Worm (Caenorhabditis elegans) whole organism, L2 larva: ENCODE results near the gene elof-1.

Source experiments
- C34F6.9 ChIP-seq: fragments of 150-350 bp; optimal IDR thresholded peaks from 2 replicates; lab custom pipeline; 2014; ENCODE audit warnings: missing biosample characterization, missing genetic modification characterization
- F13H6.1 ChIP-seq: sonication (generic microtip); optimal IDR thresholded peaks from 2 replicates; lab custom pipeline; 2016; ENCODE audit warnings: missing genetic modification characterization, missing compliant biosample characterization
- R02D3.7 ChIP-seq: fragments of 150-350 bp; optimal IDR thresholded peaks from 2 replicates; lab custom pipeline; 2014; ENCODE audit warnings: missing biosample characterization, missing genetic modification characterization
- alr-1 ChIP-seq: fragments of 150-350 bp; optimal IDR thresholded peaks from 2 replicates; lab custom pipeline; 2014; ENCODE audit warnings: missing biosample characterization, missing genetic modification characterization
- aly-2 ChIP-seq: fragments of 150-350 bp; optimal IDR thresholded peaks from 2 replicates; lab custom pipeline; 2014; ENCODE audit warnings: missing biosample characterization, missing genetic modification characterization
- ama-1 ChIP-seq: fragments of 150-350 bp; optimal IDR thresholded peaks from 2 replicates; lab custom pipeline; 2018; ENCODE audit warnings: inconsistent platforms
- ceh-16 ChIP-seq: fragments of 150-350 bp; optimal IDR thresholded peaks from 2 replicates; lab custom pipeline; 2014; ENCODE audit warnings: missing biosample characterization, missing genetic modification characterization
- ceh-82 ChIP-seq: fragments of 150-350 bp; optimal IDR thresholded peaks from 2 replicates; lab custom pipeline; 2014; ENCODE audit warnings: missing biosample characterization, missing genetic modification characterization
- crh-2 ChIP-seq: sonication (generic microtip); optimal IDR thresholded peaks from 2 replicates; lab custom pipeline; 2017; ENCODE audit warnings: missing biosample characterization, missing genetic modification characterization
- dmd-4 ChIP-seq: sonication (generic microtip); optimal IDR thresholded peaks from 2 replicates; lab custom pipeline; 2017; ENCODE audit warnings: missing biosample characterization, missing genetic modification characterization
- egl-27 ChIP-seq: sonication (generic microtip); optimal IDR thresholded peaks from 3 replicates; lab custom pipeline; 2017; ENCODE audit warnings: missing biosample characterization, missing genetic modification reagents, missing genetic modification characterization
- elt-1 ChIP-seq: fragments of 150-350 bp; optimal IDR thresholded peaks from 2 replicates; lab custom pipeline; 2014; ENCODE audit warnings: missing biosample characterization, missing genetic modification characterization
- elt-3 ChIP-seq: sonication (generic microtip); optimal IDR thresholded peaks from 2 replicates; lab custom pipeline; 2017; ENCODE audit warnings: missing biosample characterization, missing genetic modification characterization
- fos-1 ChIP-seq: fragments of 150-350 bp; optimal IDR thresholded peaks from 2 replicates; lab custom pipeline; 2014; ENCODE audit warnings: missing biosample characterization, missing genetic modification characterization
- gmeb-1 ChIP-seq: fragments of 150-350 bp; optimal IDR thresholded peaks from 2 replicates; lab custom pipeline; 2014; ENCODE audit warnings: missing biosample characterization, missing genetic modification characterization
- lin-11 ChIP-seq: fragments of 150-350 bp; sonication (generic microtip); optimal IDR thresholded peaks from 2 replicates; lab custom pipeline; 2014; ENCODE audit warnings: missing biosample characterization, missing genetic modification characterization, inconsistent platforms, mixed read lengths
- lin-13 ChIP-seq: fragments of 150-350 bp; optimal IDR thresholded peaks from 2 replicates; lab custom pipeline; 2014; ENCODE audit warnings: missing biosample characterization, missing genetic modification reagents, missing genetic modification characterization
- lsy-2 ChIP-seq, 2 experiments: fragments of 150-350 bp in 1 of 2; sonication (generic microtip) in 1 of 2; optimal IDR thresholded peaks; 2 replicates each; lab custom pipeline; 2014 to 2017; ENCODE audit warnings: missing biosample characterization in 2 of 2, missing genetic modification characterization in 2 of 2
- mab-5 ChIP-seq: fragments of 150-350 bp; optimal IDR thresholded peaks from 2 replicates; lab custom pipeline; 2014; ENCODE audit warnings: missing biosample characterization, missing genetic modification characterization
- mbf-1 ChIP-seq: sonication (generic microtip); optimal IDR thresholded peaks from 2 replicates; lab custom pipeline; 2017; ENCODE audit warnings: missing biosample characterization, missing genetic modification characterization
- mdl-1 ChIP-seq, 2 experiments: fragments of 150-350 bp in 1 of 2; sonication (generic microtip) in 1 of 2; optimal IDR thresholded peaks; 2 replicates each; lab custom pipeline; 2017; ENCODE audit warnings: missing biosample characterization in 2 of 2, missing genetic modification characterization in 2 of 2
- nhr-10 ChIP-seq: sonication (generic microtip); optimal IDR thresholded peaks from 2 replicates; lab custom pipeline; 2017; ENCODE audit warnings: missing biosample characterization, missing genetic modification characterization
- nhr-11 ChIP-seq: fragments of 150-350 bp; optimal IDR thresholded peaks from 2 replicates; lab custom pipeline; 2014; ENCODE audit warnings: missing biosample characterization, missing genetic modification characterization
- nhr-12 ChIP-seq: fragments of 150-350 bp; optimal IDR thresholded peaks from 2 replicates; lab custom pipeline; 2014; ENCODE audit warnings: missing biosample characterization, missing genetic modification characterization
- nhr-129 ChIP-seq: fragments of 150-350 bp; optimal IDR thresholded peaks from 2 replicates; lab custom pipeline; 2014; ENCODE audit warnings: missing biosample characterization, missing genetic modification characterization
- nhr-21 ChIP-seq: fragments of 150-350 bp; optimal IDR thresholded peaks from 2 replicates; lab custom pipeline; 2014; ENCODE audit warnings: missing biosample characterization, missing genetic modification characterization
- nhr-23 ChIP-seq: fragments of 150-350 bp; optimal IDR thresholded peaks from 2 replicates; lab custom pipeline; 2014; ENCODE audit warnings: missing biosample characterization, missing genetic modification reagents, missing genetic modification characterization
- nhr-237 ChIP-seq: fragments of 150-350 bp; optimal IDR thresholded peaks from 2 replicates; lab custom pipeline; 2014; ENCODE audit warnings: missing biosample characterization, missing genetic modification characterization
- nhr-25 ChIP-seq: fragments of 150-350 bp; sonication (generic microtip); optimal IDR thresholded peaks from 3 replicates; lab custom pipeline; 2014; ENCODE audit warnings: missing biosample characterization, missing genetic modification characterization
- nhr-6 ChIP-seq: fragments of 150-350 bp; optimal IDR thresholded peaks from 2 replicates; lab custom pipeline; 2014; ENCODE audit warnings: missing biosample characterization, missing genetic modification characterization
- peb-1 ChIP-seq: fragments of 150-350 bp; optimal IDR thresholded peaks from 2 replicates; lab custom pipeline; 2014; ENCODE audit warnings: missing biosample characterization, missing genetic modification characterization
- sem-4 ChIP-seq: fragments of 150-350 bp; optimal IDR thresholded peaks from 2 replicates; lab custom pipeline; 2014; ENCODE audit warnings: missing biosample characterization, missing genetic modification reagents, missing genetic modification characterization
- skn-1 ChIP-seq: sonication (generic microtip); optimal IDR thresholded peaks from 2 replicates; lab custom pipeline; 2017; ENCODE audit warnings: missing biosample characterization, missing genetic modification characterization
- sma-3 ChIP-seq: sonication (generic microtip); optimal IDR thresholded peaks from 2 replicates; lab custom pipeline; 2016; ENCODE audit warnings: missing genetic modification reagents, missing genetic modification characterization, missing compliant biosample characterization
- sma-9 ChIP-seq, 2 experiments: fragments of 150-350 bp in 1 of 2; sonication (generic microtip) in 1 of 2; optimal IDR thresholded peaks; 2 replicates each; lab custom pipeline; 2014 to 2016; ENCODE audit warnings: missing genetic modification characterization in 2 of 2, mild to moderate bottlenecking in 1 of 2, missing biosample characterization in 1 of 2, missing compliant biosample characterization in 1 of 2, missing genetic modification reagents in 1 of 2, moderate library complexity in 1 of 2
- snpc-4 ChIP-seq: fragments of 150-350 bp; optimal IDR thresholded peaks from 2 replicates; lab custom pipeline; 2014; ENCODE audit warnings: missing biosample characterization, missing genetic modification characterization
- unc-39 ChIP-seq: fragments of 150-350 bp; optimal IDR thresholded peaks from 2 replicates; lab custom pipeline; 2014; ENCODE audit warnings: missing biosample characterization, missing genetic modification characterization
- unc-55 ChIP-seq: fragments of 150-350 bp; sonication (generic microtip); optimal IDR thresholded peaks from 3 replicates; lab custom pipeline; 2014; ENCODE audit warnings: missing biosample characterization, missing genetic modification reagents, missing genetic modification characterization
- unc-62 ChIP-seq: fragments of 150-350 bp; optimal IDR thresholded peaks from 2 replicates; lab custom pipeline; 2014; ENCODE audit warnings: missing biosample characterization, missing genetic modification reagents, missing genetic modification characterization
- zag-1 ChIP-seq: fragments of 150-350 bp; optimal IDR thresholded peaks from 2 replicates; lab custom pipeline; 2014; ENCODE audit warnings: missing biosample characterization, missing genetic modification characterization
- ztf-1 ChIP-seq: fragments of 200-800 bp; sonication (Bioruptor generic); conservative IDR thresholded peaks from 2 replicates; pipeline ENCODE4 v1.3.6; 2022; ENCODE audit warnings: missing genetic modification characterization, missing compliant biosample characterization
- ztf-4 ChIP-seq: fragments of 150-350 bp; optimal IDR thresholded peaks from 2 replicates; lab custom pipeline; 2014; ENCODE audit warnings: missing biosample characterization, missing genetic modification characterization

The elof-1 gene

DNA sequence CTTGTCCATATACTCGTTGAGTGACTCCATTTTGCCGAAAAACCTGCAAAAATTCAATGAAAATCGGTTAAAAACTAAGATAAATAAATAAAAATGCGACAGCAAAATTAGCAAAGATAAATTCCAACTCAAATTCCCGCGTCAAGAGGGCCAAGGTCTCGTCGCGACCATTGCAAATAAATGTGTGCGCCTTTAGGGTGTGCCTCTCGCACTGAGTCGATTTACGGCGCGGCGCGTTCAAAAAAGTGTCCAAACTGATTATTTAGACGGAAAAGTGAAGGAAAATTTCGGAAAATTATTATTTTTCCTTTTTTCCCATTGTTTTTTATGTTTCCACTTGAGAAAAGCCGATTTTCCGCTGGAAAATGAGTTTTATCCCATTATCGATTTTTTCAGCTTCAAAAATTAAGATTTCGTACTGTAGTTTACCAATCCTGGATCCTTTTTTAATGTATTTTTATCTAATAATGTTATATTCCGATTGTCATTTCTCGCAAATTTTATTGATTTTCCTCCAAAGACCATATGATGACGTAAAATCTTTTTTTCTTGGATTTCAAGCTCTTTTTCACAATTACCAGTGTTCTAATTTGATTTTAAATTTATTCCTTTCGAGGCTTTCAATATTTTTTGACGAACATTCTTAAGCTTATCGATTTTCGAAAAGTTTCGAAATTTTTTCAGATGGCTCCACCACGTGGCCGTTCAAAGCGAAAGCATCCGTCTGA lies 40.7 kb downstream of the elof-1 start, which contains the start of the genes kbp-3 and nurf-1:
TSS of gene kbp-3 (minus strand) at position 43 of the 728 bp plus-strand sequence.
TSS of gene nurf-1 (plus strand) at position 678 of the 728 bp plus-strand sequence.
- TF ChIP-seq ama-1 (no peak), aly-2 (tag; lab: Kevin White, UChicago) (no peak), lsy-2 (tag; optimal IDR thresholded peaks at IDR 0.05; lab: Kevin White, UChicago) (peak; percentile 17 to 80), skn-1 (tag; lab: Kevin White, UChicago) (no peak), nhr-11 (tag; lab: Kevin White, UChicago) (no peak), nhr-237 (no peak), lin-13 (GFP tag; lab: Kevin White, UChicago) (peak; percentile 47), elt-1 (no peak), F13H6.1 (tag; lab: Kevin White, UChicago) (peak; percentile 7), sem-4 (tag; lab: Kevin White, UChicago) (no peak), nhr-25 (tag; lab: Kevin White, UChicago) (peak; percentile 12), crh-2 (tag; lab: Kevin White, UChicago) (peak; percentile 35), R02D3.7 (tag; lab: Kevin White, UChicago) (no peak), nhr-10 (tag; lab: Kevin White, UChicago) (no peak), unc-39 (tag; lab: Kevin White, UChicago) (no peak), nhr-23 (tag; lab: Kevin White, UChicago) (no peak), sma-3 (GFP tag; lab: Kevin White, UChicago) (no peak), unc-55 (GFP tag; lab: Kevin White, UChicago) (peak; percentile 86), peb-1 (tag; lab: Kevin White, UChicago) (no peak), ztf-1 (GFP tag; lab: Robert Waterston, UW) (no peak), C34F6.9 (peak; percentile 78), nhr-129 (tag; lab: Kevin White, UChicago) (peak; percentile 47), gmeb-1 (tag; lab: Kevin White, UChicago) (peak; percentile 83), elt-3 (tag; lab: Kevin White, UChicago) (no peak), snpc-4 (no peak), egl-27 (tag; lab: Kevin White, UChicago) (no peak), mdl-1 (tag; optimal IDR thresholded peaks at IDR 0.05; lab: Kevin White, UChicago) (no peak), lin-11 (tag; lab: Kevin White, UChicago) (peak; percentile 35), nhr-12 (tag; lab: Kevin White, UChicago) (no peak), zag-1 (tag; lab: Kevin White, UChicago) (no peak), sma-9 (GFP tag; optimal IDR thresholded peaks at IDR 0.05; lab: Kevin White, UChicago) (no peak), sma-9 (tag; optimal IDR thresholded peaks at IDR 0.05; lab: Kevin White, UChicago) (no peak)

- TF ChIP-seq mab-5 (tag; lab: Kevin White, UChicago) (no peak), mbf-1 (tag; lab: Kevin White, UChicago) (no peak), ztf-4 (tag; lab: Kevin White, UChicago) (no peak), zag-1 (tag; lab: Kevin White, UChicago) (no peak), nhr-21 (tag; lab: Kevin White, UChicago) (no peak), fos-1 (tag; lab: Kevin White, UChicago) (no peak), nhr-10 (tag; lab: Kevin White, UChicago) (no peak), elt-3 (tag; lab: Kevin White, UChicago) (no peak), dmd-4 (tag; lab: Kevin White, UChicago) (no peak), R02D3.7 (tag; lab: Kevin White, UChicago) (no peak), gmeb-1 (tag; lab: Kevin White, UChicago) (no peak), ztf-1 (GFP tag; lab: Robert Waterston, UW) (no peak), ceh-82 (tag; lab: Kevin White, UChicago) (no peak), crh-2 (tag; lab: Kevin White, UChicago) (no peak), alr-1 (no peak)
Observed at ce11 chrII:14393766-14394165, 44.2 kb downstream of the elof-1 start.

- peak; percentile 99 for TF ChIP-seq C34F6.9
- TF ChIP-seq ama-1 = peak; percentile 70
- no peak for TF ChIP-seq nhr-10 (tag; lab: Kevin White, UChicago)
- peak; percentile 28 for TF ChIP-seq nhr-6
- TF ChIP-seq nhr-25 (tag; lab: Kevin White, UChicago) = peak; percentile 93
- TF ChIP-seq ceh-16 = peak; percentile 10
- TF ChIP-seq mab-5 (tag; lab: Kevin White, UChicago) = peak; percentile 74
- TF ChIP-seq elt-1 = no peak
- peak; percentile 84 for TF ChIP-seq gmeb-1 (tag; lab: Kevin White, UChicago)
- no peak for TF ChIP-seq sma-9 (GFP tag; optimal IDR thresholded peaks at IDR 0.05; lab: Kevin White, UChicago)
- no peak for TF ChIP-seq sma-9 (tag; optimal IDR thresholded peaks at IDR 0.05; lab: Kevin White, UChicago)
- TF ChIP-seq unc-62 (GFP tag; lab: Kevin White, UChicago) = no peak
- peak; percentile 89 for TF ChIP-seq sem-4 (tag; lab: Kevin White, UChicago)
- TF ChIP-seq dmd-4 (tag; lab: Kevin White, UChicago) = no peak
- TF ChIP-seq lin-11 (tag; lab: Kevin White, UChicago) = peak; percentile 81
- peak; percentile 93 for TF ChIP-seq unc-55 (GFP tag; lab: Kevin White, UChicago)
- TF ChIP-seq lsy-2 (tag; optimal IDR thresholded peaks at IDR 0.05; lab: Kevin White, UChicago) = peak; percentile 65 to 94
- peak; percentile 60 for TF ChIP-seq ztf-4 (tag; lab: Kevin White, UChicago)
- peak; percentile 77 for TF ChIP-seq F13H6.1 (tag; lab: Kevin White, UChicago)
- TF ChIP-seq lin-13 (GFP tag; lab: Kevin White, UChicago) = peak; percentile 89
- TF ChIP-seq sma-3 (GFP tag; lab: Kevin White, UChicago) = peak; percentile 84
- TF ChIP-seq R02D3.7 (tag; lab: Kevin White, UChicago) = no peak
- peak; percentile 80 for TF ChIP-seq fos-1 (tag; lab: Kevin White, UChicago)
- peak; percentile 89 for TF ChIP-seq nhr-129 (tag; lab: Kevin White, UChicago)
- no peak for TF ChIP-seq nhr-11 (tag; lab: Kevin White, UChicago)
- peak; percentile 73 to 93 for TF ChIP-seq mdl-1 (tag; optimal IDR thresholded peaks at IDR 0.05; lab: Kevin White, UChicago)
- peak; percentile 96 for TF ChIP-seq crh-2 (tag; lab: Kevin White, UChicago)
- peak; percentile 80 for TF ChIP-seq nhr-21 (tag; lab: Kevin White, UChicago)
- TF ChIP-seq mbf-1 (tag; lab: Kevin White, UChicago) = no peak
Observed at ce11 chrII:14399595-14399994, 50.1 kb downstream of the elof-1 start.
